Worm (Caenorhabditis elegans) whole organism, L1 larva: ENCODE measurements around the gene kgb-2.

Experiments
- C34B4.2 ChIP-seq: sonication (generic microtip); optimal IDR thresholded peaks from 2 replicates; lab custom pipeline; 2017; ENCODE audit warnings: mild to moderate bottlenecking, missing genetic modification characterization, missing compliant biosample characterization
- ama-1 ChIP-seq: fragments of 150-350 bp; optimal IDR thresholded peaks from 2 replicates; lab custom pipeline; 2014
- ceh-88 ChIP-seq: fragments of 200-800 bp; sonication (Bioruptor generic); IDR thresholded peaks from 2 replicates; pipeline ENCODE4 v1.3.6; 2022; ENCODE audit warnings: missing genetic modification characterization, missing compliant biosample characterization
- ets-5 ChIP-seq: fragments of 200-800 bp; sonication (Bioruptor generic); IDR thresholded peaks from 2 replicates; pipeline ENCODE4 v1.3.6; 2022; ENCODE audit warnings: missing genetic modification characterization, missing compliant biosample characterization
- fkh-8 ChIP-seq: sonication (generic microtip); optimal IDR thresholded peaks from 2 replicates; lab custom pipeline; 2016; ENCODE audit warnings: mild to moderate bottlenecking, missing genetic modification characterization, missing compliant biosample characterization
- hlh-17 ChIP-seq: fragments of 200-800 bp; sonication (Bioruptor generic); optimal IDR thresholded peaks from 2 replicates; lab custom pipeline; 2018; ENCODE audit warnings: missing genetic modification characterization, mild to moderate bottlenecking, missing compliant biosample characterization, moderate library complexity, borderline replicate concordance
- hlh-4 ChIP-seq: sonication (generic microtip); optimal IDR thresholded peaks from 2 replicates; lab custom pipeline; 2016; ENCODE audit warnings: mild to moderate bottlenecking, missing genetic modification characterization, missing compliant biosample characterization
- lin-13 ChIP-seq: fragments of 150-350 bp; optimal IDR thresholded peaks from 2 replicates; lab custom pipeline; 2014; ENCODE audit warnings: missing biosample characterization, missing genetic modification reagents, missing genetic modification characterization
- lin-15B ChIP-seq: fragments of 150-350 bp; sonication (generic microtip); optimal IDR thresholded peaks from 3 replicates; lab custom pipeline; 2014; ENCODE audit warnings: missing biosample characterization, missing genetic modification characterization
- lin-39 ChIP-seq: fragments of 150-350 bp; optimal IDR thresholded peaks from 2 replicates; lab custom pipeline; 2014; ENCODE audit warnings: missing biosample characterization, missing genetic modification reagents, missing genetic modification characterization
- mab-9 ChIP-seq: fragments of 200-800 bp; sonication (Bioruptor generic); IDR thresholded peaks from 2 replicates; pipeline ENCODE4 v1.3.6; 2022; ENCODE audit warnings: missing genetic modification reagents, missing genetic modification characterization, missing compliant biosample characterization
- mef-2 ChIP-seq: fragments of 150-350 bp; optimal IDR thresholded peaks from 2 replicates; lab custom pipeline; 2014; ENCODE audit warnings: missing biosample characterization, missing genetic modification characterization
- nhr-12 ChIP-seq: sonication (generic microtip); optimal IDR thresholded peaks from 2 replicates; lab custom pipeline; 2017; ENCODE audit warnings: missing biosample characterization, missing genetic modification characterization
- nhr-19 ChIP-seq: fragments of 200-800 bp; sonication (Bioruptor generic); conservative IDR thresholded peaks from 2 replicates; pipeline ENCODE4 v1.3.6; 2022; ENCODE audit warnings: missing genetic modification characterization, missing compliant biosample characterization
- nhr-237 ChIP-seq: fragments of 150-350 bp; optimal IDR thresholded peaks from 2 replicates; lab custom pipeline; 2014; ENCODE audit warnings: missing biosample characterization, missing genetic modification characterization
- nhr-28 ChIP-seq: fragments of 150-350 bp; optimal IDR thresholded peaks from 2 replicates; lab custom pipeline; 2014; ENCODE audit warnings: missing biosample characterization, missing genetic modification characterization
- nhr-47 ChIP-seq: sonication (generic microtip); optimal IDR thresholded peaks from 2 replicates; lab custom pipeline; 2016; ENCODE audit warnings: mild to moderate bottlenecking, missing genetic modification characterization, moderate library complexity, missing compliant biosample characterization
- nhr-84 ChIP-seq: sonication (generic microtip); optimal IDR thresholded peaks from 2 replicates; lab custom pipeline; 2017; ENCODE audit warnings: missing biosample characterization, missing genetic modification characterization
- pag-3 ChIP-seq: sonication (generic microtip); optimal IDR thresholded peaks from 2 replicates; lab custom pipeline; 2017; ENCODE audit warnings: missing genetic modification characterization, mild to moderate bottlenecking, missing compliant biosample characterization, antibody characterized with exemption, borderline replicate concordance; ENCODE audit not compliant: insufficient read depth
- pax-3 ChIP-seq: fragments of 200-800 bp; sonication (Bioruptor generic); optimal IDR thresholded peaks from 2 replicates; lab custom pipeline; 2018; ENCODE audit warnings: mild to moderate bottlenecking, missing genetic modification characterization, moderate library complexity, missing compliant biosample characterization
- pqm-1 ChIP-seq: sonication (generic microtip); optimal IDR thresholded peaks from 3 replicates; lab custom pipeline; 2017; ENCODE audit warnings: missing biosample characterization, missing genetic modification characterization
- rnt-1 ChIP-seq: sonication (generic microtip); optimal IDR thresholded peaks from 2 replicates; lab custom pipeline; 2016; ENCODE audit warnings: mild to moderate bottlenecking, missing genetic modification characterization, moderate library complexity, missing compliant biosample characterization
- snpc-4 ChIP-seq: fragments of 150-350 bp; optimal IDR thresholded peaks from 2 replicates; lab custom pipeline; 2014; ENCODE audit warnings: missing biosample characterization, missing genetic modification characterization
- snu-23 ChIP-seq: sonication (generic microtip); optimal IDR thresholded peaks from 2 replicates; lab custom pipeline; 2016; ENCODE audit warnings: missing genetic modification characterization, missing compliant biosample characterization
- sox-4 ChIP-seq: sonication (generic microtip); optimal IDR thresholded peaks from 2 replicates; lab custom pipeline; 2016; ENCODE audit warnings: missing genetic modification characterization, missing compliant biosample characterization
- sptf-1 ChIP-seq: fragments of 150-350 bp; optimal IDR thresholded peaks from 2 replicates; lab custom pipeline; 2014; ENCODE audit warnings: missing biosample characterization, missing genetic modification characterization
- tlp-1 ChIP-seq: fragments of 150-350 bp; optimal IDR thresholded peaks from 2 replicates; lab custom pipeline; 2014; ENCODE audit warnings: missing biosample characterization, missing genetic modification characterization
- unc-130 ChIP-seq: fragments of 150-350 bp; optimal IDR thresholded peaks from 2 replicates; lab custom pipeline; 2017; ENCODE audit warnings: missing biosample characterization, missing genetic modification characterization, inconsistent platforms
- unc-98 ChIP-seq: fragments of 200-800 bp; sonication (Bioruptor generic); IDR thresholded peaks from 2 replicates; pipeline ENCODE4 v1.3.6; 2022; ENCODE audit warnings: missing genetic modification characterization, missing compliant biosample characterization
- xbp-1 ChIP-seq: sonication (generic microtip); optimal IDR thresholded peaks from 2 replicates; lab custom pipeline; 2016; ENCODE audit warnings: missing genetic modification characterization, missing compliant biosample characterization
- zag-1 ChIP-seq: fragments of 150-350 bp; optimal IDR thresholded peaks from 2 replicates; lab custom pipeline; 2014; ENCODE audit warnings: missing biosample characterization, missing genetic modification characterization
- zip-4 ChIP-seq: fragments of 200-800 bp; sonication (Bioruptor generic); optimal IDR thresholded peaks from 2 replicates; lab custom pipeline; 2018; ENCODE audit warnings: mild to moderate bottlenecking, missing genetic modification characterization, moderate library complexity, missing compliant biosample characterization
- ztf-11 ChIP-seq, 2 experiments: sonication (generic microtip); optimal IDR thresholded peaks; 2 replicates each; lab custom pipeline; 2016 to 2017; ENCODE audit warnings: missing genetic modification characterization in 2 of 2, missing biosample characterization in 1 of 2, missing compliant biosample characterization in 1 of 2

Gene kgb-2

DNA sequence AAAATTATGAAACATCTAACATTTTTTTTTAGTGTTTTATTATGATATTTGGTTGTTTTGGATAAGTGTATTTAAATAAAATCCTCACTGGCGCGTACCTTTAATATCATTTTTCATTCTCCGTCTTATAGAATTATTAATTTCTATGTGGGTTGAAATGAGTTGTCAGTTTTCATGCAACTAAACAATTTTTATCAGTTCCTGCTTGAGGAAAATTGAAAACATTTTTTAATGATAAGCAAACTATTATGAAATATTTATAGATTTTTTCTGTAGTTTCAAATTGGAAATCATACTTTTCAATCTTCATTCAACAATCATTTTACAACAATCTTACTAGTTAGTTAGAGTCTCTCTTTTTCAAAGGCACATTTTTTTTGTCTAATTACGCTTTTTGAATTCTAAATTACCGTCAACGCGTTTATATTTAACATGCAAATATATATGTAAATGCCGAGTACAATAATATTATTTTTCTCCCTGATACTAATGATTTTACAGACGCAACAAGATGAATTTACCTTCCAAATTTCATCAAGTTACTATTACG is at the start of gene kgb-2, which contains the start of gene Y37E11B.10:
kgb-2 (plus strand) TSS at position 500 of the 550 bp plus-strand sequence.
Y37E11B.10 (minus strand) TSS at position 182 of the 550 bp plus-strand sequence.
- TF ChIP-seq nhr-28 = no peak
- TF ChIP-seq lin-39 (tag; lab: Kevin White, UChicago) = no peak

DNA sequence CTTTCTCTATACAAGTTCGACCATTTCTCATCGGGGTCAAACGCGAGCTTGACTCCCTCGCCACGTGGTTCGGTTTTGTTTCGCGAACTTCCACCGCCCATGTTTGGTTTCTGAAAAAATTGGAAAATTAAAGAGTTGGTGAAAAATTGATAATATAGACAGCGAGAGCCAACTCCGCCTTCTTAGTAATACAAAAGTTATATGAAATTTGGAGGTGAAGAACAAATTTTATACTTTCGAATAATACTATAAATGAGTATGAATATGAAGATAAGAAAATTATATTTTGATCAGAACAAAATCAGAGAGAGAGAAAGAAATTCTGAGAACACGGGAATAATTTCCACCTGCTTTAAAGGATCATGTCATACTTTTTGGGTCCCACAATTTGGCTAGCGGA is 49.3 kb upstream of the kgb-2 start, which contains the start of gene osm-9:
osm-9 (minus strand) TSS at position 101 of the 400 bp plus-strand sequence.
- peak; percentile 42 for TF ChIP-seq fkh-8
- TF ChIP-seq hlh-4 (tag; lab: Kevin White, UChicago) = peak; percentile 22
- TF ChIP-seq nhr-47 = no peak
- no peak for TF ChIP-seq pqm-1 (tag; lab: Kevin White, UChicago)

DNA sequence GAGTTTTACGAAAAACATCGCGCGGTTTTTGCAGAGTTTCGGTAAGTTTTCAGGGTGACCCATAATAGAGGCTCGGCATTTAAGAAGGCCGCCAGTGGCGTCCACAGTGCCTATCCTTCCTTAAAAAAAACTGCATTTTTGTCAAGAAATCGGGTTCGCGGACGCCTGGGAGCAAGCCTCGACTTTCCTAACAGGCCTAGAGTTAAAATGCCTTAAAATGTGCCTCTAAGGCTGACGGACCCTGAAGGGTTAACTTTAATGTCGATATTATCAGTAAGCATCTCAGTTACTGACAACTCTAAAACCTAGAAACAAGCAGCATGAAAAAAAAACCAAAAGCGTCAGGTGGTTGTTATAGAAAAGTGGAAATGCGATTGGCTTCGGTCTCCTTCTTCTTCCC is 47.4 kb upstream of the kgb-2 start:
- TF ChIP-seq hlh-17 (no peak), lin-13 (GFP tag; lab: Kevin White, UChicago) (no peak), ceh-88 (no peak), lin-15B (tag; lab: Kevin White, UChicago) (no peak), unc-98 (GFP tag; lab: Robert Waterston, UW) (no peak), mab-9 (GFP tag; lab: Robert Waterston, UW) (no peak), nhr-237 (tag; lab: Kevin White, UChicago) (no peak)

DNA sequence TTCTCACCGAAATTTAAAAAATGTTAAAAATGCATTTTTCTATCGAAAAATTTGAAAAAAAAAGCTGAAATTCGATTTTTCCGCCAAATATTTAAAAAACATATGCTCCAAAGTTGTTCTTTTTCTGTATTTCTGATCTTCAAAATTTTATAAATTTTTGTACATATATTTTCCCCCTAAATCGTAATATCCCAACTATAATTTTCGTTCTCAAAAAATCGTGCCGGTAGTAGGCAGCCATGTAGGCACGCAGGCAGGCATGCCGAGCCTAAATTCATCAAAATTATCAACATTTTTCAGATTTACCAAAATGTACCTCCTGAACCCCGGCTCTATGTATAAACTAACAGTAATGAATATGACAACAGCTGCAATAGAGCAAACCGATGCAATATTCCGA is 41.7 kb upstream of the kgb-2 start, which contains the start of gene sre-5:
sre-5 (plus strand) TSS at position 301 of the 400 bp plus-strand sequence.
- TF ChIP-seq nhr-84 = no peak
- TF ChIP-seq xbp-1 (tag; lab: Kevin White, UChicago) = no peak
- no peak for TF ChIP-seq nhr-12 (tag; lab: Kevin White, UChicago)
- no peak for TF ChIP-seq ets-5 (GFP tag; lab: Robert Waterston, UW)
- TF ChIP-seq ztf-11 (tag; optimal IDR thresholded peaks at IDR 0.05; lab: Kevin White, UChicago) = no peak
- no peak for TF ChIP-seq unc-130
- TF ChIP-seq ama-1 = no peak
- TF ChIP-seq pax-3 (tag; lab: Kevin White, UChicago) = no peak

DNA sequence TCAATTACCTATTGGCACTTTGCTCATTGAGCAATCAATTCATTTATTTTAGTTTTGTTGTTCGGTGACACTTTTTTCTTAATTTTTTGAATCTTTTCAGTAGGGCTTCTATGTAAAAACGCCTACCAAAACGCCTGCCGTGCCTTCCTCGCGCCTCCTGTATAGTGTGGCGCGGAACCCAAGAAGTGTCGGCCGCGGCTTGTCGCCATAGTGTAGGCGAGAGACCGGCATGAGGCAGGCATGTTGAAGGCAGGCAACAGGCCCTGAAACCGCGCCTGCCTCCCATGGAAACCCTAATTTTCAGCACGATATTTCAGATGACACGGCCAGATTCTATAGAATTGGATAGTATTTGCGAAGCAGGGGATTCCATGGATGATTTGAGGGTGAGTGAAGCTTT is 38.0 kb upstream of the kgb-2 start, which contains the start of gene otpl-1:
otpl-1 (plus strand) TSS at position 372 of the 400 bp plus-strand sequence.
- TF ChIP-seq mef-2 (tag; lab: Kevin White, UChicago) = no peak
- peak; percentile 55 for TF ChIP-seq snpc-4 (tag; lab: Kevin White, UChicago)

DNA sequence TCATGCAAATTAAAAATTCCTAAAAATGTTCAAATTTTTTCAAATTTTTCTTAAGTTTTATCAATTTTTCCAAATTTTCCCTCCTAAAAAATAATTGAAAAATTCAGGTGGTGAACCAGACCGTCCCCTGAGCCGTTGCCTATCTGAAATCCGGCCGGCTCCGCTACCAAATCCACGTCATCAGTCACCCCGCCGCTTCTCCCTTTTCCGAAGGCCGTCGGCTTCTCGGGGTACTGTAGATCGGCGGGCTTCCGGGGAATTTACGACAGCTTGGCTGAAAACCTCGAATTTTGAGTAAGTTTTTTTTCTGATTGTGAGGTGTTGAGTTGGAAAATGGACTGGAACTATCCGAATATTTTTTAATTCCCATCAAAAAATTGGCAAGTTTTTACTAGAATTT is 36.0 kb upstream of the kgb-2 start:
- TF ChIP-seq sptf-1 (no peak), xbp-1 (tag; lab: Kevin White, UChicago) (no peak), rnt-1 (tag; lab: Kevin White, UChicago) (no peak), pax-3 (tag; lab: Kevin White, UChicago) (no peak), zip-4 (GFP tag; lab: Kevin White, UChicago) (no peak), snu-23 (GFP tag; lab: Kevin White, UChicago) (no peak), tlp-1 (tag; lab: Kevin White, UChicago) (no peak), zag-1 (tag; lab: Kevin White, UChicago) (no peak), hlh-17 (no peak), unc-130 (no peak), pag-3 (tag; lab: Kevin White, UChicago) (no peak), C34B4.2 (tag; lab: Kevin White, UChicago) (no peak), nhr-19 (GFP tag; lab: Robert Waterston, UW) (no peak), sox-4 (tag; lab: Kevin White, UChicago) (no peak)
- TF ChIP-seq, all 84 proteins: peak for 0
